Worm (Caenorhabditis elegans) whole organism, L2 larva: ENCODE measurements around the gene ZC477.7.

Experiments used
- C34F6.9 ChIP-seq: fragments of 150-350 bp; optimal IDR thresholded peaks from 2 replicates; lab custom pipeline; 2014; ENCODE audit warnings: missing biosample characterization, missing genetic modification characterization
- R02D3.7 ChIP-seq: fragments of 150-350 bp; optimal IDR thresholded peaks from 2 replicates; lab custom pipeline; 2014; ENCODE audit warnings: missing biosample characterization, missing genetic modification characterization
- Y55F3AM.14 ChIP-seq: fragments of 200-800 bp; sonication (Bioruptor generic); optimal IDR thresholded peaks from 2 replicates; lab custom pipeline; 2018; ENCODE audit warnings: mild to moderate bottlenecking, missing genetic modification characterization, missing compliant biosample characterization
- ZK546.5 ChIP-seq: sonication (generic microtip); optimal IDR thresholded peaks from 2 replicates; lab custom pipeline; 2017; ENCODE audit warnings: missing biosample characterization, missing genetic modification characterization
- ama-1 ChIP-seq: fragments of 150-350 bp; optimal IDR thresholded peaks from 2 replicates; lab custom pipeline; 2018; ENCODE audit warnings: inconsistent platforms
- blmp-1 ChIP-seq: sonication (generic microtip); optimal IDR thresholded peaks from 2 replicates; lab custom pipeline; 2017; ENCODE audit warnings: missing genetic modification characterization, mild to moderate bottlenecking, missing compliant biosample characterization, antibody characterized with exemption, moderate library complexity; ENCODE audit not compliant: insufficient read depth
- ceh-16 ChIP-seq: fragments of 150-350 bp; optimal IDR thresholded peaks from 2 replicates; lab custom pipeline; 2014; ENCODE audit warnings: missing biosample characterization, missing genetic modification characterization
- crh-2 ChIP-seq: sonication (generic microtip); optimal IDR thresholded peaks from 2 replicates; lab custom pipeline; 2017; ENCODE audit warnings: missing biosample characterization, missing genetic modification characterization
- dmd-4 ChIP-seq: sonication (generic microtip); optimal IDR thresholded peaks from 2 replicates; lab custom pipeline; 2017; ENCODE audit warnings: missing biosample characterization, missing genetic modification characterization
- egl-27 ChIP-seq: sonication (generic microtip); optimal IDR thresholded peaks from 3 replicates; lab custom pipeline; 2017; ENCODE audit warnings: missing biosample characterization, missing genetic modification reagents, missing genetic modification characterization
- elt-1 ChIP-seq: fragments of 150-350 bp; optimal IDR thresholded peaks from 2 replicates; lab custom pipeline; 2014; ENCODE audit warnings: missing biosample characterization, missing genetic modification characterization
- fos-1 ChIP-seq: fragments of 150-350 bp; optimal IDR thresholded peaks from 2 replicates; lab custom pipeline; 2014; ENCODE audit warnings: missing biosample characterization, missing genetic modification characterization
- lin-11 ChIP-seq: fragments of 150-350 bp; sonication (generic microtip); optimal IDR thresholded peaks from 2 replicates; lab custom pipeline; 2014; ENCODE audit warnings: missing biosample characterization, missing genetic modification characterization, inconsistent platforms, mixed read lengths
- lin-13 ChIP-seq: fragments of 150-350 bp; optimal IDR thresholded peaks from 2 replicates; lab custom pipeline; 2014; ENCODE audit warnings: missing biosample characterization, missing genetic modification reagents, missing genetic modification characterization
- lin-39 ChIP-seq: fragments of 150-350 bp; optimal IDR thresholded peaks from 2 replicates; lab custom pipeline; 2014; ENCODE audit warnings: missing biosample characterization, missing genetic modification reagents, missing genetic modification characterization
- lsy-2 ChIP-seq, 2 experiments: fragments of 150-350 bp in 1 of 2; sonication (generic microtip) in 1 of 2; optimal IDR thresholded peaks; 2 replicates each; lab custom pipeline; 2014 to 2017; ENCODE audit warnings: missing biosample characterization in 2 of 2, missing genetic modification characterization in 2 of 2
- mab-5 ChIP-seq: fragments of 150-350 bp; optimal IDR thresholded peaks from 2 replicates; lab custom pipeline; 2014; ENCODE audit warnings: missing biosample characterization, missing genetic modification characterization
- mbf-1 ChIP-seq: sonication (generic microtip); optimal IDR thresholded peaks from 2 replicates; lab custom pipeline; 2017; ENCODE audit warnings: missing biosample characterization, missing genetic modification characterization
- mdl-1 ChIP-seq, 2 experiments: fragments of 150-350 bp in 1 of 2; sonication (generic microtip) in 1 of 2; optimal IDR thresholded peaks; 2 replicates each; lab custom pipeline; 2017; ENCODE audit warnings: missing biosample characterization in 2 of 2, missing genetic modification characterization in 2 of 2
- nhr-10 ChIP-seq: sonication (generic microtip); optimal IDR thresholded peaks from 2 replicates; lab custom pipeline; 2017; ENCODE audit warnings: missing biosample characterization, missing genetic modification characterization
- nhr-11 ChIP-seq: fragments of 150-350 bp; optimal IDR thresholded peaks from 2 replicates; lab custom pipeline; 2014; ENCODE audit warnings: missing biosample characterization, missing genetic modification characterization
- nhr-21 ChIP-seq: fragments of 150-350 bp; optimal IDR thresholded peaks from 2 replicates; lab custom pipeline; 2014; ENCODE audit warnings: missing biosample characterization, missing genetic modification characterization
- nhr-6 ChIP-seq: fragments of 150-350 bp; optimal IDR thresholded peaks from 2 replicates; lab custom pipeline; 2014; ENCODE audit warnings: missing biosample characterization, missing genetic modification characterization
- peb-1 ChIP-seq: fragments of 150-350 bp; optimal IDR thresholded peaks from 2 replicates; lab custom pipeline; 2014; ENCODE audit warnings: missing biosample characterization, missing genetic modification characterization
- sem-4 ChIP-seq: fragments of 150-350 bp; optimal IDR thresholded peaks from 2 replicates; lab custom pipeline; 2014; ENCODE audit warnings: missing biosample characterization, missing genetic modification reagents, missing genetic modification characterization
- skn-1 ChIP-seq: sonication (generic microtip); optimal IDR thresholded peaks from 2 replicates; lab custom pipeline; 2017; ENCODE audit warnings: missing biosample characterization, missing genetic modification characterization
- sma-3 ChIP-seq: sonication (generic microtip); optimal IDR thresholded peaks from 2 replicates; lab custom pipeline; 2016; ENCODE audit warnings: missing genetic modification reagents, missing genetic modification characterization, missing compliant biosample characterization
- sma-9 ChIP-seq, 2 experiments: fragments of 150-350 bp in 1 of 2; sonication (generic microtip) in 1 of 2; optimal IDR thresholded peaks; 2 replicates each; lab custom pipeline; 2014 to 2016; ENCODE audit warnings: missing genetic modification characterization in 2 of 2, mild to moderate bottlenecking in 1 of 2, missing biosample characterization in 1 of 2, missing compliant biosample characterization in 1 of 2, missing genetic modification reagents in 1 of 2, moderate library complexity in 1 of 2
- unc-62 ChIP-seq: fragments of 150-350 bp; optimal IDR thresholded peaks from 2 replicates; lab custom pipeline; 2014; ENCODE audit warnings: missing biosample characterization, missing genetic modification reagents, missing genetic modification characterization
- ztf-11 ChIP-seq: sonication (generic microtip); optimal IDR thresholded peaks from 2 replicates; lab custom pipeline; 2017; ENCODE audit warnings: missing biosample characterization, missing genetic modification characterization
- ztf-4 ChIP-seq: fragments of 150-350 bp; optimal IDR thresholded peaks from 2 replicates; lab custom pipeline; 2014; ENCODE audit warnings: missing biosample characterization, missing genetic modification characterization

ZC477.7 gene

DNA sequence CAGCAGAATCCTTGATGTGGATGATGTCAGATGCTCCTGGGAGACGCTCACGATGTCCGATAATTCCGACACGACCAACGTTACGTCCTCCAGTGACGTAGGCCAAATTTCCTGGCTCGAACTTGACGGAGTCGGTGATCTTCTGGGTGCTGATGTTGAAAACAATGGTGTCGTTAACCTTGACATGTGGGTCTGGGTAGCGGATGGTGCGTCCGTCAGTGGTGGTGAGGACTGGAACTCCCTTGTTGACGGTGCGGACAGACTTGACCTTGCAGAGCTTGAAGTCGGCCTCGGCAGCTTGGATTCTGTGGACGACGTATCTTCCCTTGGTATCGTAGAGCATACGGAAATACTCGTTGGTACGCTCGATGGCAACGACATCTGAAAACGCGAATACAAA, 27.3 kb downstream of the ZC477.7 start:
- TF ChIP-seq lin-39 (tag; lab: Kevin White, UChicago) (no peak), skn-1 (tag; lab: Kevin White, UChicago) (no peak), mab-5 (tag; lab: Kevin White, UChicago) (no peak), dmd-4 (tag; lab: Kevin White, UChicago) (no peak), ZK546.5 (tag; lab: Kevin White, UChicago) (no peak)

- TF ChIP-seq lin-39 (tag; lab: Kevin White, UChicago) (no peak), nhr-11 (tag; lab: Kevin White, UChicago) (peak; percentile 33), ama-1 (peak; percentile 46)
Observed at ce11 chrIV:7083382-7083784, 27.9 kb downstream of the ZC477.7 start, which contains the start of gene Y43B11AR.3. Gene Y43B11AR.3, minus strand, starts transcription at chrIV:7083716.

DNA sequence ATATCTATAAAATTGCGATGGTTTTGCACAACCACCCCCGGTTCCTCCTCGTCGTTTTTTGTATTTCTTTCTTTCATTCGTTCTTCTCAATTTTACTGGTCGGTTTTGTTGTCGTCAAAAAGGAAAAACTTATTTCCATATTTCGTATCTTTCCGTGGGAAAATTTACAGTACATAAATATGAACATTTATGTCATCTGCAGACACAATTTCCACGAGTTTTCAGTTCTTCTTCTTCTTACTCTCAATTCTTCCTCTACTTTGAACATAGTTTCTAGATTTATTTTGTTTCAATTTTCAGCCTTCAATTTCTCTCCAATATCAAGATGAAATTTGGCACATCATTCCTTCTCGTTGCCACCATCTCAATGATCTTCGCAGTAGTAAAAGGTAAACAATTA, 30.0 kb downstream of the ZC477.7 start, which contains the start of gene Y43B11AR.1:
TSS of gene Y43B11AR.1 (plus strand) at position 301 of the 400 bp plus-strand sequence.
- TF ChIP-seq mab-5 (tag; lab: Kevin White, UChicago) (no peak), nhr-21 (tag; lab: Kevin White, UChicago) (no peak), unc-62 (GFP tag; lab: Kevin White, UChicago) (no peak), lin-13 (GFP tag; lab: Kevin White, UChicago) (no peak), ceh-16 (tag; lab: Kevin White, UChicago) (no peak), elt-1 (tag; lab: Kevin White, UChicago) (no peak), C34F6.9 (no peak), lsy-2 (tag; optimal IDR thresholded peaks at IDR 0.05; lab: Kevin White, UChicago) (no peak), blmp-1 (tag; lab: Kevin White, UChicago) (no peak), sem-4 (no peak), lin-11 (tag; lab: Kevin White, UChicago) (no peak)

DNA sequence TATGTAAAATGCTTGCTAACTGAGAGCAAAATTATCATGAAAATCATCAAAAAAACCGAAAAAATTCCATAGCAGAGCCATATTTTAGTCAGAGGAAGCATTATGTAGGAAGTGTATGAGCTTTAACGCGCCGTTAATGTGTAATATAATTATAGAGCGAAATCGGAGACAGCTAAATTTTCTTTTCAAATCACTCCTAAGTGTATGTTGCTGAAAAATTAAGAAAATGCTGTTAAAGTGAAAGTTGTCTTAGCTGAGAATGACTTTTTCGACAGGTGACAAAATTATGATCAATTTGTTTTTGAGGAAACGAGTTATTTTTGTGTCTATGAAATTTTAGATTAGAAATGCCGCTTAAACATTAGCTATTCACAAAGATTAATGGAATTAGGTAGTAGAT, 36.2 kb downstream of the ZC477.7 start, which contains the start of gene srg-50:
TSS of gene srg-50 (minus strand) at position 101 of the 400 bp plus-strand sequence.
- no peak for TF ChIP-seq Y55F3AM.14 (GFP tag; lab: Kevin White, UChicago)
- TF ChIP-seq ztf-11 (tag; lab: Kevin White, UChicago), result no peak
- TF ChIP-seq elt-1 (tag; lab: Kevin White, UChicago), result no peak
- TF ChIP-seq crh-2 (tag; lab: Kevin White, UChicago), result no peak
- TF ChIP-seq nhr-10 (tag; lab: Kevin White, UChicago), result no peak
- no peak for TF ChIP-seq ztf-4 (tag; lab: Kevin White, UChicago)
- TF ChIP-seq sem-4, result no peak
- no peak for TF ChIP-seq fos-1 (tag; lab: Kevin White, UChicago)
- no peak for TF ChIP-seq nhr-6 (tag; lab: Kevin White, UChicago)
- no peak for TF ChIP-seq mdl-1 (tag; optimal IDR thresholded peaks at IDR 0.05; lab: Kevin White, UChicago)
- no peak for TF ChIP-seq mab-5 (tag; lab: Kevin White, UChicago)
- TF ChIP-seq peb-1 (tag; lab: Kevin White, UChicago), result no peak
- TF ChIP-seq, all 48 proteins: peak for 0

DNA sequence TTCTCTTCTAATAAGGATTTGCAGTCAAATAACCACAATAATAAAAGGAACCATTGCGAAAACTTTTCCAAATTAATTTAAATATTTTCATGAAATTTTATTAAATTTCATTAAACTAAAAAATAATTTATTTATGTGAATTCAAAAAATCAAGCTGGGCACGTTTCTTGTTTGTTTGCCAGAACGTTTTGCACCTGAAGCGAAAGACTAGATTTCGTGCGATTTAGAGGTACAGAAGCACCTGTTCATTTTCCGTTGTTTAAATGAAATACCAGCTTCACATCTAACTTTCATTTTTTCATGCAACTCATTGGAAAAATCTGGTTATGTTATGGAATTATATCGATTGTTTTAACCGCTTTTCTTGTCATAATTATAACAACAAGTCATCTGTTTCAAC, 39.1 kb downstream of the ZC477.7 start, which contains the start of gene srg-48:
TSS of gene srg-48 (plus strand) at position 301 of the 400 bp plus-strand sequence.
- TF ChIP-seq nhr-10 (tag; lab: Kevin White, UChicago), result no peak
- no peak for TF ChIP-seq sma-9 (GFP tag; optimal IDR thresholded peaks at IDR 0.05; lab: Kevin White, UChicago)
- no peak for TF ChIP-seq sma-9 (tag; optimal IDR thresholded peaks at IDR 0.05; lab: Kevin White, UChicago)
- no peak for TF ChIP-seq sma-3 (GFP tag; lab: Kevin White, UChicago)
- TF ChIP-seq blmp-1 (tag; lab: Kevin White, UChicago), result no peak
- TF ChIP-seq skn-1 (tag; lab: Kevin White, UChicago), result no peak
- TF ChIP-seq ama-1, result no peak
- no peak for TF ChIP-seq lin-11 (tag; lab: Kevin White, UChicago)
- no peak for TF ChIP-seq mdl-1 (tag; optimal IDR thresholded peaks at IDR 0.05; lab: Kevin White, UChicago)
- TF ChIP-seq sem-4, result no peak
- no peak for TF ChIP-seq unc-62 (GFP tag; lab: Kevin White, UChicago)
- no peak for TF ChIP-seq lin-13 (GFP tag; lab: Kevin White, UChicago)
- no peak for TF ChIP-seq C34F6.9
- TF ChIP-seq R02D3.7 (tag; lab: Kevin White, UChicago), result no peak
- TF ChIP-seq egl-27 (tag; lab: Kevin White, UChicago), result no peak
- no peak for TF ChIP-seq dmd-4 (tag; lab: Kevin White, UChicago)
- TF ChIP-seq ztf-11 (tag; lab: Kevin White, UChicago), result no peak
- no peak for TF ChIP-seq fos-1 (tag; lab: Kevin White, UChicago)
- TF ChIP-seq mbf-1, result no peak
- no peak for TF ChIP-seq nhr-11 (tag; lab: Kevin White, UChicago)
- TF ChIP-seq crh-2 (tag; lab: Kevin White, UChicago), result no peak
